Worm (Caenorhabditis elegans) whole organism, young adult: ENCODE measurements around the gene snpc-1.1.

Experiments
- F22D6.2 ChIP-seq: sonication (generic microtip); optimal IDR thresholded peaks from 2 replicates; lab custom pipeline; 2016; ENCODE audit warnings: mild to moderate bottlenecking, missing genetic modification characterization, missing compliant biosample characterization
- F33H1.4 ChIP-seq: fragments of 200-800 bp; sonication (Bioruptor generic); IDR thresholded peaks from 2 replicates; pipeline ENCODE4 v1.3.6; 2022; ENCODE audit warnings: missing genetic modification reagents, missing genetic modification characterization, missing compliant biosample characterization
- F49E8.2 ChIP-seq: sonication (generic microtip); optimal IDR thresholded peaks from 3 replicates; lab custom pipeline; 2017; ENCODE audit warnings: missing genetic modification characterization, mild to moderate bottlenecking, missing compliant biosample characterization, antibody characterized with exemption, moderate library complexity; ENCODE audit not compliant: insufficient read depth
- F55B11.4 ChIP-seq: sonication (generic microtip); optimal IDR thresholded peaks from 2 replicates; lab custom pipeline; 2016; ENCODE audit warnings: missing compliant biosample characterization, missing genetic modification characterization, borderline replicate concordance; ENCODE audit not compliant: insufficient read depth
- Y53F4B.3 ChIP-seq: fragments of 200-800 bp; sonication (Bioruptor generic); IDR thresholded peaks from 2 replicates; pipeline ENCODE4 v1.3.6; 2022; ENCODE audit warnings: missing genetic modification reagents, missing genetic modification characterization, missing compliant biosample characterization
- Y53G8AR.9 ChIP-seq: fragments of 200-800 bp; sonication (Bioruptor generic); conservative IDR thresholded peaks from 2 replicates; pipeline ENCODE4 v1.3.6; 2022; ENCODE audit warnings: missing genetic modification reagents, missing genetic modification characterization, missing compliant biosample characterization
- Y56A3A.18 ChIP-seq: fragments of 200-800 bp; sonication (Bioruptor generic); IDR thresholded peaks from 2 replicates; pipeline ENCODE4 v1.3.6; 2022; ENCODE audit warnings: missing genetic modification reagents, missing genetic modification characterization, missing compliant biosample characterization
- Y95B8A.8 ChIP-seq: fragments of 200-800 bp; sonication (Bioruptor generic); IDR thresholded peaks from 2 replicates; pipeline ENCODE4 v1.3.6; 2022; ENCODE audit warnings: missing genetic modification reagents, missing genetic modification characterization, missing compliant biosample characterization
- athp-1 ChIP-seq: sonication (generic microtip); optimal IDR thresholded peaks from 2 replicates; lab custom pipeline; 2017; ENCODE audit warnings: mild to moderate bottlenecking, missing genetic modification characterization, missing compliant biosample characterization
- attf-3 ChIP-seq: fragments of 200-800 bp; sonication (Bioruptor generic); conservative IDR thresholded peaks from 2 replicates; pipeline ENCODE4 v1.3.6; 2022; ENCODE audit warnings: missing genetic modification reagents, missing genetic modification characterization, missing compliant biosample characterization
- attf-5 ChIP-seq: fragments of 200-800 bp; sonication (Bioruptor generic); optimal IDR thresholded peaks from 2 replicates; lab custom pipeline; 2018; ENCODE audit warnings: mild to moderate bottlenecking, missing genetic modification characterization, missing compliant biosample characterization
- attf-6 ChIP-seq: fragments of 200-800 bp; sonication (Bioruptor generic); IDR thresholded peaks from 2 replicates; pipeline ENCODE4 v1.3.6; 2022; ENCODE audit warnings: missing genetic modification reagents, missing genetic modification characterization, missing compliant biosample characterization
- bed-1 ChIP-seq: fragments of 200-800 bp; sonication (Bioruptor generic); IDR thresholded peaks from 2 replicates; pipeline ENCODE4 v1.3.6; 2022; ENCODE audit warnings: missing genetic modification reagents, missing genetic modification characterization, missing compliant biosample characterization
- bed-2 ChIP-seq: fragments of 200-800 bp; sonication (Bioruptor generic); IDR thresholded peaks from 2 replicates; pipeline ENCODE4 v1.3.6; 2022; ENCODE audit warnings: missing genetic modification reagents, missing genetic modification characterization, missing compliant biosample characterization
- ceh-100 ChIP-seq: fragments of 200-800 bp; sonication (Bioruptor generic); IDR thresholded peaks from 2 replicates; pipeline ENCODE4 v1.3.6; 2022; ENCODE audit warnings: missing genetic modification reagents, missing genetic modification characterization, missing compliant biosample characterization
- ceh-58 ChIP-seq: fragments of 200-800 bp; sonication (Bioruptor generic); IDR thresholded peaks from 2 replicates; pipeline ENCODE4 v1.3.6; 2022; ENCODE audit warnings: missing genetic modification characterization, missing compliant biosample characterization
- chd-7 ChIP-seq: sonication (generic microtip); optimal IDR thresholded peaks from 2 replicates; lab custom pipeline; 2016; ENCODE audit warnings: mild to moderate bottlenecking, missing genetic modification characterization, moderate library complexity, missing compliant biosample characterization
- die-1 ChIP-seq: sonication (generic microtip); optimal IDR thresholded peaks from 2 replicates; lab custom pipeline; 2016; ENCODE audit warnings: missing genotype, mild to moderate bottlenecking, missing genetic modification characterization, missing compliant biosample characterization
- dox-1 ChIP-seq: fragments of 200-800 bp; sonication (Bioruptor generic); IDR thresholded peaks from 2 replicates; pipeline ENCODE4 v1.3.6; 2022; ENCODE audit warnings: missing genetic modification reagents, missing genetic modification characterization, missing compliant biosample characterization
- dpl-1 ChIP-seq: fragments of 150-350 bp; optimal IDR thresholded peaks from 2 replicates; lab custom pipeline; 2014; ENCODE audit warnings: missing biosample characterization, missing genetic modification reagents, missing genetic modification characterization
- efl-1 ChIP-seq: fragments of 150-350 bp; optimal IDR thresholded peaks from 2 replicates; lab custom pipeline; 2014; ENCODE audit warnings: missing biosample characterization, missing genetic modification reagents, missing genetic modification characterization
- ekl-4 ChIP-seq: fragments of 200-800 bp; sonication (Bioruptor generic); IDR thresholded peaks from 2 replicates; pipeline ENCODE4 v1.3.6; 2022; ENCODE audit warnings: missing genetic modification reagents, missing genetic modification characterization, missing compliant biosample characterization
- him-1 ChIP-seq: sonication (generic microtip); optimal IDR thresholded peaks from 2 replicates; lab custom pipeline; 2016; ENCODE audit warnings: missing genotype, missing genetic modification reagents, missing genetic modification characterization, missing compliant biosample characterization
- hsf-1 ChIP-seq: fragments of 200-800 bp; sonication (Bioruptor generic); IDR thresholded peaks from 2 replicates; pipeline ENCODE4 v1.3.6; 2022; ENCODE audit warnings: missing genetic modification reagents, missing genetic modification characterization, missing compliant biosample characterization
- let-526 ChIP-seq: fragments of 200-800 bp; sonication (Bioruptor generic); IDR thresholded peaks from 2 replicates; pipeline ENCODE4 v1.3.6; 2022; ENCODE audit warnings: missing genetic modification reagents, missing genetic modification characterization, missing compliant biosample characterization
- lin-54 ChIP-seq: fragments of 200-800 bp; sonication (Bioruptor generic); optimal IDR thresholded peaks from 2 replicates; lab custom pipeline; 2018; ENCODE audit warnings: mild to moderate bottlenecking, missing genetic modification characterization, missing compliant biosample characterization
- lsl-1 ChIP-seq: fragments of 200-800 bp; sonication (Bioruptor generic); optimal IDR thresholded peaks from 2 replicates; lab custom pipeline; 2018; ENCODE audit warnings: mild to moderate bottlenecking, missing genetic modification characterization, moderate library complexity, missing compliant biosample characterization
- mcd-1 ChIP-seq: fragments of 200-800 bp; sonication (Bioruptor generic); IDR thresholded peaks from 2 replicates; pipeline ENCODE4 v1.3.6; 2022; ENCODE audit warnings: missing genetic modification reagents, missing genetic modification characterization, missing compliant biosample characterization
- mel-28 ChIP-seq: sonication (generic microtip); optimal IDR thresholded peaks from 2 replicates; lab custom pipeline; 2016; ENCODE audit warnings: borderline replicate concordance, mild to moderate bottlenecking, missing genetic modification characterization, missing compliant biosample characterization
- mes-4 ChIP-seq: sonication (generic microtip); optimal IDR thresholded peaks from 2 replicates; lab custom pipeline; 2016; ENCODE audit warnings: missing genotype, missing genetic modification characterization, missing compliant biosample characterization
- nfya-2 ChIP-seq: fragments of 200-800 bp; sonication (Bioruptor generic); IDR thresholded peaks from 2 replicates; pipeline ENCODE4 v1.3.6; 2022; ENCODE audit warnings: missing genetic modification reagents, missing genetic modification characterization, missing compliant biosample characterization
- nhr-80 ChIP-seq: sonication (generic microtip); optimal IDR thresholded peaks from 2 replicates; lab custom pipeline; 2016; ENCODE audit warnings: missing genetic modification characterization, missing compliant biosample characterization
- nhr-90 ChIP-seq: sonication (generic microtip); optimal IDR thresholded peaks from 2 replicates; lab custom pipeline; 2016; ENCODE audit warnings: missing genotype, mild to moderate bottlenecking, missing genetic modification characterization, missing compliant biosample characterization
- rpc-1 ChIP-seq, 2 experiments: fragments of 150-350 bp in 1 of 2; sonication (generic microtip) in 1 of 2; optimal IDR thresholded peaks; 2 replicates each; lab custom pipeline; 2014 to 2018; ENCODE audit warnings: missing biosample characterization in 1 of 2, missing genetic modification characterization in 1 of 2, missing genetic modification reagents in 1 of 2, missing genotype in 1 of 2
- sdz-38 ChIP-seq: sonication (generic microtip); optimal IDR thresholded peaks from 2 replicates; lab custom pipeline; 2016; ENCODE audit warnings: missing genotype, missing genetic modification characterization, missing compliant biosample characterization
- snpc-1.3 ChIP-seq: sonication (generic microtip); optimal IDR thresholded peaks from 2 replicates; lab custom pipeline; 2017; ENCODE audit warnings: missing genetic modification characterization, mild to moderate bottlenecking, missing compliant biosample characterization, antibody characterized with exemption, moderate library complexity, missing genotype, missing genetic modification reagents; ENCODE audit not compliant: insufficient read depth
- snpc-3.4 ChIP-seq: sonication (generic microtip); optimal IDR thresholded peaks from 2 replicates; lab custom pipeline; 2017; ENCODE audit warnings: missing genetic modification characterization, mild to moderate bottlenecking, missing compliant biosample characterization, antibody characterized with exemption, moderate library complexity, missing genotype, missing genetic modification reagents
- sptf-2 ChIP-seq: fragments of 200-800 bp; sonication (Bioruptor generic); optimal IDR thresholded peaks from 2 replicates; lab custom pipeline; 2018; ENCODE audit warnings: mild to moderate bottlenecking, missing genetic modification characterization, missing compliant biosample characterization
- tlf-1 ChIP-seq: fragments of 200-800 bp; sonication (Bioruptor generic); optimal IDR thresholded peaks from 2 replicates; lab custom pipeline; 2018; ENCODE audit warnings: mild to moderate bottlenecking, missing genetic modification characterization, missing compliant biosample characterization
- unc-130 ChIP-seq: sonication (generic microtip); optimal IDR thresholded peaks from 2 replicates; lab custom pipeline; 2016; ENCODE audit warnings: missing genetic modification reagents, missing genetic modification characterization, missing compliant biosample characterization
- zim-3 ChIP-seq: sonication (generic microtip); optimal IDR thresholded peaks from 2 replicates; lab custom pipeline; 2017; ENCODE audit warnings: mild to moderate bottlenecking, missing genetic modification characterization, moderate library complexity, missing compliant biosample characterization
- ztf-18 ChIP-seq: sonication (generic microtip); optimal IDR thresholded peaks from 2 replicates; lab custom pipeline; 2016; ENCODE audit warnings: missing genotype, mild to moderate bottlenecking, missing genetic modification characterization, missing compliant biosample characterization
- ztf-6 ChIP-seq: fragments of 200-800 bp; sonication (Bioruptor generic); IDR thresholded peaks from 2 replicates; pipeline ENCODE4 v1.3.6; 2022; ENCODE audit warnings: missing genetic modification reagents, missing genetic modification characterization, missing compliant biosample characterization

The snpc-1.1 gene

ce11 chrII:7763569-7763968, 17.5 kb downstream of the snpc-1.1 start, which contains the start of gene B0228.9 (continued):
- no peak for TF ChIP-seq Y53G8AR.9 (GFP tag; lab: Robert Waterston, UW)
- TF ChIP-seq, all 124 proteins: peak for 0

DNA sequence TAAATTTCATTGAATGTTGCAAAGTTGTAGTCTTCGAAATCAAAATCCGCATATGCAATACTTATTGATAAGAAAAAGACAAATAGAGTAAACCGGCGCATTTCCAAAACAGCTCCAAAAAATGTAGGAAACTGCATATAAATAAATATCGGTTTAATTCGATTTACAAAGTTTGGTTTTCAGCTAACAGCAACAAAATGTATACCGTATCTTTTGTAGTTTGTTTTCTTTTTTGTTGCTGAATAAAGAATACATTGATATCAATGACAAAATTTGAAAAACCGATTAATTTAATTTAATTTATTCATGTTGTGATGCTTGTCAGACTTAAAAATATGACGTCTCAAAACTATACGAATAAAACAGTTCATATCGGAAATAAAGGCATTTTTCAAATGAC, 19.7 kb downstream of the snpc-1.1 start, which contains the start of gene B0228.8:
TSS of gene B0228.8 (minus strand) at position 101 of the 400 bp plus-strand sequence.
- TF ChIP-seq Y53G8AR.9 (GFP tag; lab: Robert Waterston, UW) = no peak
- no peak for TF ChIP-seq nfya-2
- TF ChIP-seq athp-1 (tag; lab: Kevin White, UChicago) = no peak
- TF ChIP-seq tlf-1 (GFP tag; lab: Kevin White, UChicago) = no peak
- TF ChIP-seq unc-130 (GFP tag; lab: Kevin White, UChicago) = no peak
- no peak for TF ChIP-seq hsf-1 (GFP tag; lab: Robert Waterston, UW)
- no peak for TF ChIP-seq Y95B8A.8 (GFP tag; lab: Robert Waterston, UW)
- TF ChIP-seq attf-6 = no peak
- TF ChIP-seq bed-2 (GFP tag; lab: Robert Waterston, UW) = no peak
- no peak for TF ChIP-seq ekl-4 (GFP tag; lab: Robert Waterston, UW)

- TF ChIP-seq attf-3 (GFP tag; lab: Robert Waterston, UW) = no peak
- TF ChIP-seq ztf-6 = no peak
- TF ChIP-seq snpc-3.4 = peak; percentile 26
- TF ChIP-seq nfya-2 = no peak
- no peak for TF ChIP-seq sptf-2 (GFP tag; lab: Kevin White, UChicago)
- TF ChIP-seq nhr-90 (tag; lab: Kevin White, UChicago) = no peak
- no peak for TF ChIP-seq F22D6.2
- no peak for TF ChIP-seq Y56A3A.18 (GFP tag; lab: Robert Waterston, UW)
- peak; percentile 94 for TF ChIP-seq lsl-1 (GFP tag; lab: Kevin White, UChicago)
- no peak for TF ChIP-seq rpc-1 (optimal IDR thresholded peaks at IDR 0.05; lab: Kevin White, UChicago)
- no peak for TF ChIP-seq rpc-1 (tag; optimal IDR thresholded peaks at IDR 0.05; lab: Kevin White, UChicago)
- no peak for TF ChIP-seq bed-1 (GFP tag; lab: Robert Waterston, UW)
- TF ChIP-seq zim-3 (tag; lab: Kevin White, UChicago) = no peak
- no peak for TF ChIP-seq dpl-1 (GFP tag; lab: Kevin White, UChicago)
- TF ChIP-seq chd-7 = no peak
- no peak for TF ChIP-seq Y53F4B.3 (GFP tag; lab: Robert Waterston, UW)
- peak; percentile 86 for TF ChIP-seq ztf-18
- no peak for TF ChIP-seq mcd-1
- peak; percentile 33 for TF ChIP-seq him-1 (tag; lab: Kevin White, UChicago)
- TF ChIP-seq F33H1.4 = peak; percentile 87
- no peak for TF ChIP-seq sdz-38 (tag; lab: Kevin White, UChicago)
- TF ChIP-seq F55B11.4 (tag; lab: Kevin White, UChicago) = no peak
- no peak for TF ChIP-seq die-1
- TF ChIP-seq efl-1 (GFP tag; lab: Kevin White, UChicago) = peak; percentile 69
- TF ChIP-seq let-526 (GFP tag; lab: Robert Waterston, UW) = no peak
- TF ChIP-seq ekl-4 (GFP tag; lab: Robert Waterston, UW) = no peak
- peak; percentile 53 for TF ChIP-seq snpc-1.3 (tag; lab: Kevin White, UChicago)
- no peak for TF ChIP-seq bed-2 (GFP tag; lab: Robert Waterston, UW)
- no peak for TF ChIP-seq ceh-100 (GFP tag; lab: Robert Waterston, UW)
- no peak for TF ChIP-seq mel-28
- TF ChIP-seq athp-1 (tag; lab: Kevin White, UChicago) = peak; percentile 2
- peak; percentile 55 for TF ChIP-seq nhr-80 (tag; lab: Kevin White, UChicago)
- TF ChIP-seq lin-54 (GFP tag; lab: Kevin White, UChicago) = no peak
- TF ChIP-seq mes-4 = no peak
- TF ChIP-seq attf-5 (GFP tag; lab: Kevin White, UChicago) = peak; percentile 28
- TF ChIP-seq F49E8.2 (tag; lab: Kevin White, UChicago) = no peak
- TF ChIP-seq dox-1 (GFP tag; lab: Robert Waterston, UW) = no peak
- TF ChIP-seq ceh-58 (GFP tag; lab: Robert Waterston, UW) = no peak
Observed at ce11 chrII:7758397-7759135, 22.5 kb downstream of the snpc-1.1 start, which contains the start of gene B0228.7. TSS of gene B0228.7 (minus strand) at chrII:7759023.
